Fruit fly (Drosophila melanogaster): ENCODE data around the gene Rbp9.

Gene Rbp9

dm6 chr2L:2907776-2908175 lies 46.8 kb upstream of the Rbp9 start (continued):
- TF ChIP-seq CG12391 (tag; optimal IDR thresholded peaks at IDR 0.05) (no peak), bowl (GFP tag; IDR thresholded peaks at IDR 0.05) (no peak), CG15696 (tag; optimal IDR thresholded peaks at IDR 0.05) (no peak), grau (tag; optimal IDR thresholded peaks at IDR 0.05) (no peak), org-1 (GFP tag; optimal IDR thresholded peaks at IDR 0.05) (no peak), eve (GFP tag; optimal IDR thresholded peaks at IDR 0.05) (no peak), CG15514 (GFP tag; optimal IDR thresholded peaks at IDR 0.05) (no peak), CG15073 (GFP tag; optimal IDR thresholded peaks at IDR 0.05) (no peak), nau (GFP tag; optimal IDR thresholded peaks at IDR 0.05) (no peak), CG10274 (GFP tag; optimal IDR thresholded peaks at IDR 0.05) (no peak), Doc2 (GFP tag; IDR thresholded peaks at IDR 0.05) (no peak), Chrac-16 (GFP tag; optimal IDR thresholded peaks at IDR 0.05) (no peak), HmgZ (tag; optimal IDR thresholded peaks at IDR 0.05) (no peak), CG42726 (GFP tag; IDR thresholded peaks at IDR 0.05; ENCODE audit: partially characterized antibody) (no peak), pho (GFP tag; optimal IDR thresholded peaks at IDR 0.05) (no peak), CG14014 (GFP tag; IDR thresholded peaks at IDR 0.05) (no peak), CG7556 (GFP tag; optimal IDR thresholded peaks at IDR 0.05) (no peak), Dbx (GFP tag; IDR thresholded peaks at IDR 0.05) (0 out of 3 replicates have a peak, but pooled peaks have one; percentile 14), Trl (optimal IDR thresholded peaks at IDR 0.05) (no peak), Trl (GFP tag; optimal IDR thresholded peaks at IDR 0.05) (no peak), Hr78 (GFP tag; optimal IDR thresholded peaks at IDR 0.05) (peak in 1 of 2 experiments; percentile 88), CG9727 (GFP tag; optimal IDR thresholded peaks at IDR 0.05) (no peak), ara (GFP tag; IDR thresholded peaks at IDR 0.05) (peak; percentile 21; the same call in 1 of the 2 replicates), sqz (GFP tag; optimal IDR thresholded peaks at IDR 0.05) (no peak), az2 (GFP tag; optimal IDR thresholded peaks at IDR 0.05) (no peak), ap (GFP tag; IDR thresholded peaks at IDR 0.05) (no peak), chinmo (GFP tag; IDR thresholded peaks at IDR 0.05; ENCODE audit: partially characterized antibody) (0 out of 4 replicates have a peak, but pooled peaks have one; percentile 18), CG9797 (GFP tag; optimal IDR thresholded peaks at IDR 0.05) (no peak), CG18619 (GFP tag; optimal IDR thresholded peaks at IDR 0.05) (no peak), pros (GFP tag; optimal IDR thresholded peaks at IDR 0.05) (peak; percentile 8), Lhr (GFP tag; optimal IDR thresholded peaks at IDR 0.05) (no peak), CG10321 (GFP tag; IDR thresholded peaks at IDR 0.05) (no peak), CG6175 (GFP tag; IDR thresholded peaks at IDR 0.05) (0 out of 3 replicates have a peak, but pooled peaks have one; percentile 29), slp2 (GFP tag; optimal IDR thresholded peaks at IDR 0.05) (no peak), CG4854 (GFP tag; optimal IDR thresholded peaks at IDR 0.05) (no peak), chm (GFP tag; IDR thresholded peaks at IDR 0.05) (no peak), Hr39 (optimal IDR thresholded peaks at IDR 0.05) (no peak), Med (GFP tag) (peak; percentile 44)

dm6 chr2L:2908440-2909154 lies 46.0 kb upstream of the Rbp9 start:
- TF ChIP-seq odd (GFP tag; optimal IDR thresholded peaks at IDR 0.05) (no peak), CG14667 (GFP tag; IDR thresholded peaks at IDR 0.05) (no peak), CG9727 (GFP tag; optimal IDR thresholded peaks at IDR 0.05) (no peak), oc (tag; optimal IDR thresholded peaks at IDR 0.05) (peak; percentile 80), CG10543 (GFP tag; optimal IDR thresholded peaks at IDR 0.05) (peak; percentile 1), Fer2 (tag; optimal IDR thresholded peaks at IDR 0.05) (no peak), mld (GFP tag; IDR thresholded peaks at IDR 0.05; ENCODE audit: partially characterized antibody) (no peak), CG32532 (GFP tag; IDR thresholded peaks at IDR 0.05) (peak; percentile 7; the same call in 1 of the 2 replicates), CG33213 (GFP tag; optimal IDR thresholded peaks at IDR 0.05) (no peak), lbe (GFP tag; optimal IDR thresholded peaks at IDR 0.05) (no peak), Hey (tag; optimal IDR thresholded peaks at IDR 0.05) (no peak), CG32767 (GFP tag; IDR thresholded peaks at IDR 0.05) (no peak), Dfd (GFP tag; optimal IDR thresholded peaks at IDR 0.05) (no peak), sob (GFP tag; IDR thresholded peaks at IDR 0.05) (no peak), ro (GFP tag; IDR thresholded peaks at IDR 0.05) (no peak), toy (GFP tag; IDR thresholded peaks at IDR 0.05) (no peak)

All from whole organism, embryonic.